Worm (Caenorhabditis elegans) whole organism, L4 larva: Measurements from ENCODE around the gene str-101.

ENCODE experiments used
- F26F4.8 ChIP-seq: fragments of 200-800 bp; sonication (Bioruptor generic); conservative IDR thresholded peaks from 2 replicates; pipeline ENCODE4 v1.3.6; 2022; ENCODE audit warnings: missing genetic modification characterization, missing compliant biosample characterization
- T26A8.4 ChIP-seq: fragments of 200-800 bp; sonication (Bioruptor generic); IDR thresholded peaks from 2 replicates; pipeline ENCODE4 v1.3.6; 2022; ENCODE audit warnings: missing genetic modification characterization, missing compliant biosample characterization
- Y105C5A.15 ChIP-seq: fragments of 200-800 bp; sonication (Bioruptor generic); IDR thresholded peaks from 2 replicates; pipeline ENCODE4 v1.3.6; 2022; ENCODE audit warnings: missing genetic modification characterization, missing compliant biosample characterization
- ZK337.2 ChIP-seq: fragments of 200-800 bp; sonication (Bioruptor generic); IDR thresholded peaks from 2 replicates; pipeline ENCODE4 v1.3.6; 2022; ENCODE audit warnings: missing genetic modification reagents, missing genetic modification characterization, missing compliant biosample characterization
- ZK546.5 ChIP-seq, 2 experiments: sonication (generic microtip); optimal IDR thresholded peaks; 2 replicates each; lab custom pipeline; 2017; ENCODE audit warnings: missing biosample characterization in 2 of 2, missing genetic modification characterization in 2 of 2
- aha-1 ChIP-seq: fragments of 150-350 bp; peaks from one replicate; lab custom pipeline; 2014; ENCODE audit warnings: missing biosample characterization, missing genetic modification characterization
- ama-1 ChIP-seq: fragments of 150-350 bp; optimal IDR thresholded peaks from 2 replicates; lab custom pipeline; 2014; ENCODE audit warnings: inconsistent platforms, mixed read lengths
- arid-1 ChIP-seq: fragments of 200-800 bp; sonication (Bioruptor generic); conservative IDR thresholded peaks from 2 replicates; pipeline ENCODE4 v1.3.6; 2022; ENCODE audit warnings: missing genetic modification reagents, missing genetic modification characterization, missing compliant biosample characterization
- attf-4 ChIP-seq: sonication (generic microtip); optimal IDR thresholded peaks from 3 replicates; lab custom pipeline; 2017; ENCODE audit warnings: missing biosample characterization, missing genetic modification characterization
- ceh-28 ChIP-seq: fragments of 150-350 bp; optimal IDR thresholded peaks from 2 replicates; lab custom pipeline; 2014; ENCODE audit warnings: missing biosample characterization, missing genetic modification reagents, missing genetic modification characterization
- ces-1 ChIP-seq: fragments of 150-350 bp; sonication (generic microtip); optimal IDR thresholded peaks from 4 replicates; lab custom pipeline; 2014; ENCODE audit warnings: missing biosample characterization, missing genetic modification reagents, missing genetic modification characterization
- cey-2 ChIP-seq: sonication (generic microtip); optimal IDR thresholded peaks from 3 replicates; lab custom pipeline; 2017; ENCODE audit warnings: missing genetic modification characterization, mild to moderate bottlenecking, missing compliant biosample characterization, antibody characterized with exemption, borderline replicate concordance; ENCODE audit not compliant: insufficient read depth
- ctbp-1 ChIP-seq: fragments of 200-800 bp; sonication (Bioruptor generic); IDR thresholded peaks from 2 replicates; pipeline ENCODE4 v1.3.6; 2022; ENCODE audit warnings: missing genetic modification reagents, missing genetic modification characterization, missing compliant biosample characterization
- daf-12 ChIP-seq: fragments of 150-350 bp; optimal IDR thresholded peaks from 2 replicates; lab custom pipeline; 2014; ENCODE audit warnings: missing biosample characterization, missing genetic modification reagents, missing genetic modification characterization
- daf-8 ChIP-seq: fragments of 200-800 bp; sonication (Bioruptor generic); IDR thresholded peaks from 2 replicates; pipeline ENCODE4 v1.3.6; 2022; ENCODE audit warnings: missing genetic modification characterization, missing compliant biosample characterization
- dmd-9 ChIP-seq: fragments of 200-800 bp; sonication (Bioruptor generic); IDR thresholded peaks from 2 replicates; pipeline ENCODE4 v1.3.6; 2022; ENCODE audit warnings: missing genetic modification reagents, missing genetic modification characterization, missing compliant biosample characterization
- egl-43 ChIP-seq: fragments of 200-800 bp; sonication (Bioruptor generic); IDR thresholded peaks from 2 replicates; pipeline ENCODE4 v1.3.6; 2022; ENCODE audit warnings: missing genetic modification reagents, missing genetic modification characterization, missing compliant biosample characterization
- gei-8 ChIP-seq: fragments of 200-800 bp; sonication (Bioruptor generic); optimal IDR thresholded peaks from 2 replicates; lab custom pipeline; 2018; ENCODE audit warnings: mild to moderate bottlenecking, missing genetic modification characterization, missing compliant biosample characterization
- hif-1 ChIP-seq, 2 experiments: sonication (generic microtip); optimal IDR thresholded peaks; 2 replicates each; lab custom pipeline; 2016 to 2017; ENCODE audit warnings: missing compliant biosample characterization in 2 of 2, missing genetic modification characterization in 2 of 2, missing genetic modification reagents in 2 of 2, missing genotype in 2 of 2, mild to moderate bottlenecking in 1 of 2
- hlh-11 ChIP-seq: fragments of 200-800 bp; sonication (Bioruptor generic); optimal IDR thresholded peaks from 2 replicates; lab custom pipeline; 2018; ENCODE audit warnings: mild to moderate bottlenecking, missing genetic modification characterization, missing compliant biosample characterization
- hlh-30 ChIP-seq: sonication (generic microtip); optimal IDR thresholded peaks from 2 replicates; lab custom pipeline; 2017; ENCODE audit warnings: antibody characterized with exemption, mild to moderate bottlenecking, missing genetic modification characterization, missing compliant biosample characterization; ENCODE audit not compliant: insufficient read depth
- lim-7 ChIP-seq: fragments of 200-800 bp; sonication (Bioruptor generic); IDR thresholded peaks from 2 replicates; pipeline ENCODE4 v1.3.6; 2022; ENCODE audit warnings: missing genetic modification characterization, missing compliant biosample characterization
- lin-1 ChIP-seq: fragments of 200-800 bp; sonication (Bioruptor generic); IDR thresholded peaks from 2 replicates; pipeline ENCODE4 v1.3.6; 2022; ENCODE audit warnings: missing genetic modification reagents, missing genetic modification characterization, missing compliant biosample characterization
- lin-13 ChIP-seq: fragments of 150-350 bp; optimal IDR thresholded peaks from 2 replicates; lab custom pipeline; 2014; ENCODE audit warnings: missing biosample characterization, missing genetic modification reagents, missing genetic modification characterization
- lin-15B ChIP-seq: fragments of 150-350 bp; sonication (generic microtip); optimal IDR thresholded peaks from 3 replicates; lab custom pipeline; 2014; ENCODE audit warnings: missing biosample characterization, missing genetic modification characterization
- lsy-2 ChIP-seq, 2 experiments: fragments of 150-350 bp in 1 of 2; sonication (generic microtip) in 1 of 2; optimal IDR thresholded peaks; 2 replicates each; lab custom pipeline; 2014 to 2017; ENCODE audit warnings: missing biosample characterization in 2 of 2, missing genetic modification characterization in 2 of 2
- mdt-29 ChIP-seq: fragments of 200-800 bp; sonication (Bioruptor generic); IDR thresholded peaks from 2 replicates; pipeline ENCODE4 v1.3.6; 2022; ENCODE audit warnings: missing genetic modification reagents, missing genetic modification characterization, missing compliant biosample characterization
- mep-1 ChIP-seq: fragments of 150-350 bp; sonication (generic microtip); optimal IDR thresholded peaks from 3 replicates; lab custom pipeline; 2014; ENCODE audit warnings: missing biosample characterization, missing genetic modification characterization
- mes-2 ChIP-seq: sonication (generic microtip); optimal IDR thresholded peaks from 2 replicates; lab custom pipeline; 2016; ENCODE audit warnings: missing genotype, mild to moderate bottlenecking, missing genetic modification characterization, missing compliant biosample characterization; ENCODE audit not compliant: poor library complexity, severe bottlenecking
- mxl-2 ChIP-seq: fragments of 200-800 bp; sonication (Bioruptor generic); conservative IDR thresholded peaks from 2 replicates; pipeline ENCODE4 v1.3.6; 2022; ENCODE audit warnings: missing genetic modification reagents, missing genetic modification characterization, missing compliant biosample characterization
- mxl-3 ChIP-seq: fragments of 200-800 bp; sonication (Bioruptor generic); optimal IDR thresholded peaks from 2 replicates; lab custom pipeline; 2018; ENCODE audit warnings: mild to moderate bottlenecking, missing genetic modification characterization, missing compliant biosample characterization
- nhr-10 ChIP-seq: fragments of 150-350 bp; optimal IDR thresholded peaks from 2 replicates; lab custom pipeline; 2014; ENCODE audit warnings: missing biosample characterization, missing genetic modification characterization
- nhr-42 ChIP-seq: fragments of 200-800 bp; sonication (Bioruptor generic); IDR thresholded peaks from 2 replicates; pipeline ENCODE4 v1.3.6; 2022; ENCODE audit warnings: missing genetic modification characterization, missing compliant biosample characterization
- sdz-12 ChIP-seq: fragments of 200-800 bp; sonication (Bioruptor generic); optimal IDR thresholded peaks from 2 replicates; lab custom pipeline; 2018; ENCODE audit warnings: mild to moderate bottlenecking, missing genetic modification characterization, missing compliant biosample characterization
- set-16 ChIP-seq: fragments of 200-800 bp; sonication (Bioruptor generic); IDR thresholded peaks from 2 replicates; pipeline ENCODE4 v1.3.6; 2022; ENCODE audit warnings: missing genetic modification reagents, missing genetic modification characterization, missing compliant biosample characterization
- skn-1 ChIP-seq: fragments of 150-350 bp; optimal IDR thresholded peaks from 2 replicates; lab custom pipeline; 2014; ENCODE audit warnings: missing biosample characterization, missing genetic modification characterization
- snpc-1.2 ChIP-seq: fragments of 200-800 bp; sonication (Bioruptor generic); IDR thresholded peaks from 2 replicates; pipeline ENCODE4 v1.3.6; 2022; ENCODE audit warnings: missing genetic modification reagents, missing genetic modification characterization, missing compliant biosample characterization
- snpc-4 ChIP-seq: fragments of 150-350 bp; optimal IDR thresholded peaks from 2 replicates; lab custom pipeline; 2014; ENCODE audit warnings: missing biosample characterization, missing genetic modification characterization
- spr-3 ChIP-seq: fragments of 200-800 bp; sonication (Bioruptor generic); optimal IDR thresholded peaks from 2 replicates; lab custom pipeline; 2018; ENCODE audit warnings: mild to moderate bottlenecking, missing genetic modification characterization, missing compliant biosample characterization
- tag-97 ChIP-seq: fragments of 200-800 bp; sonication (Bioruptor generic); IDR thresholded peaks from 2 replicates; pipeline ENCODE4 v1.3.6; 2022; ENCODE audit warnings: missing genetic modification characterization, missing compliant biosample characterization
- tra-1 ChIP-seq: fragments of 200-800 bp; sonication (Bioruptor generic); IDR thresholded peaks from 2 replicates; pipeline ENCODE4 v1.3.6; 2022; ENCODE audit warnings: missing genetic modification reagents, missing genetic modification characterization, missing compliant biosample characterization
- unc-62 ChIP-seq, 3 experiments: fragments of 150-350 bp in 1 of 3; sonication (generic microtip); optimal IDR thresholded peaks in 2 of 3; peaks in 1 of 3; 1 replicate in 1 of 3; 2 replicates in 2 of 3; lab custom pipeline; 2014 to 2017; ENCODE audit warnings: missing biosample characterization in 3 of 3, missing genetic modification characterization in 3 of 3, missing genetic modification reagents in 3 of 3, missing genotype in 1 of 3
- zfp-3 ChIP-seq: fragments of 200-800 bp; sonication (Bioruptor generic); conservative IDR thresholded peaks from 2 replicates; pipeline ENCODE4 v1.3.6; 2022; ENCODE audit warnings: missing genetic modification reagents, missing genetic modification characterization, missing compliant biosample characterization
- ztf-11 ChIP-seq: fragments of 150-350 bp; optimal IDR thresholded peaks from 2 replicates; lab custom pipeline; 2014; ENCODE audit warnings: missing biosample characterization, missing genetic modification characterization

Gene str-101

ce11 chrV:15735720-15736119 lies 23.9 kb upstream of the str-101 start, which contains the start of gene str-27:
Gene str-27 (minus strand): TSS chrV:15735820.
- no peak for TF ChIP-seq zfp-3
- peak; percentile 61 for TF ChIP-seq aha-1 (tag; lab: Kevin White, UChicago)
- TF ChIP-seq, all 104 proteins: peak for 1

ce11 chrV:15733568-15733967 lies 21.8 kb upstream of the str-101 start, which contains the start of gene T23D5.3:
Gene T23D5.3 (minus strand): TSS chrV:15733668.
- TF ChIP-seq arid-1, result no peak
- TF ChIP-seq T26A8.4, result no peak
- no peak for TF ChIP-seq mxl-2 (GFP tag; lab: Robert Waterston, UW)
- TF ChIP-seq hif-1 (tag; optimal IDR thresholded peaks at IDR 0.05; lab: Kevin White, UChicago), result no peak
- no peak for TF ChIP-seq lin-13 (GFP tag; lab: Kevin White, UChicago)
- no peak for TF ChIP-seq daf-12
- no peak for TF ChIP-seq ama-1 (lab: Kevin White, UChicago)
- TF ChIP-seq cey-2 (tag; lab: Kevin White, UChicago), result no peak
- TF ChIP-seq gei-8 (GFP tag; lab: Kevin White, UChicago), result no peak
- no peak for TF ChIP-seq mep-1 (tag; lab: Kevin White, UChicago)
- TF ChIP-seq hlh-30, result no peak
- no peak for TF ChIP-seq egl-43 (GFP tag; lab: Robert Waterston, UW)
- TF ChIP-seq ctbp-1, result no peak
- TF ChIP-seq hlh-11, result no peak
- TF ChIP-seq nhr-10 (tag; lab: Kevin White, UChicago), result no peak
- no peak for TF ChIP-seq skn-1
- no peak for TF ChIP-seq ceh-28

ce11 chrV:15733020-15733419 lies 21.2 kb upstream of the str-101 start:
- peak; percentile 64 for TF ChIP-seq set-16 (GFP tag; lab: Robert Waterston, UW)
- TF ChIP-seq lin-15B, result no peak
- peak; percentile 11 for TF ChIP-seq aha-1 (tag; lab: Kevin White, UChicago)

- TF ChIP-seq sdz-12 (GFP tag; lab: Kevin White, UChicago) (no peak), ZK546.5 (tag; optimal IDR thresholded peaks at IDR 0.05; lab: Kevin White, UChicago) (no peak), Y105C5A.15 (no peak), ZK337.2 (GFP tag; lab: Robert Waterston, UW) (no peak), attf-4 (tag; lab: Kevin White, UChicago) (no peak), nhr-10 (tag; lab: Kevin White, UChicago) (no peak), cey-2 (tag; lab: Kevin White, UChicago) (no peak), snpc-4 (tag; lab: Kevin White, UChicago) (no peak), lin-15B (no peak), set-16 (GFP tag; lab: Robert Waterston, UW) (no peak), lsy-2 (tag; optimal IDR thresholded peaks at IDR 0.05; lab: Kevin White, UChicago) (no peak), ama-1 (lab: Kevin White, UChicago) (no peak), mep-1 (tag; lab: Kevin White, UChicago) (no peak), nhr-42 (GFP tag; lab: Robert Waterston, UW) (no peak)
These were observed 20.4 kb upstream of the str-101 start, which contains the start of gene str-38 for ce11 chrV:15732209-15732608. Gene str-38 (minus strand): TSS chrV:15732309.

- no peak for TF ChIP-seq mdt-29 (GFP tag; lab: Robert Waterston, UW)
- TF ChIP-seq tag-97 (GFP tag; lab: Robert Waterston, UW), result no peak
- TF ChIP-seq lim-7, result no peak
- TF ChIP-seq tra-1 (GFP tag; lab: Robert Waterston, UW), result no peak
- TF ChIP-seq ztf-11 (tag; lab: Kevin White, UChicago), result no peak
- no peak for TF ChIP-seq snpc-1.2
- TF ChIP-seq lin-1, result no peak
- no peak for TF ChIP-seq unc-62 (GFP tag; optimal IDR thresholded peaks at IDR 0.05 in 1 of 2; lab: Kevin White, UChicago)
- no peak for TF ChIP-seq unc-62 (tag; optimal IDR thresholded peaks at IDR 0.05; lab: Kevin White, UChicago)
- no peak for TF ChIP-seq F26F4.8
- no peak for TF ChIP-seq dmd-9 (GFP tag; lab: Robert Waterston, UW)
- TF ChIP-seq mes-2 (tag; lab: Kevin White, UChicago), result no peak
- TF ChIP-seq spr-3 (GFP tag; lab: Kevin White, UChicago), result no peak
- no peak for TF ChIP-seq nhr-42 (GFP tag; lab: Robert Waterston, UW)
- TF ChIP-seq ama-1 (lab: Kevin White, UChicago), result no peak
- no peak for TF ChIP-seq ces-1 (GFP tag; lab: Kevin White, UChicago)
- no peak for TF ChIP-seq aha-1 (tag; lab: Kevin White, UChicago)
- TF ChIP-seq mxl-3 (GFP tag; lab: Kevin White, UChicago), result no peak
- TF ChIP-seq daf-8 (GFP tag; lab: Robert Waterston, UW), result no peak
These were observed 18.7 kb upstream of the str-101 start, which contains the start of gene Y6E2A.10 for ce11 chrV:15730459-15730858. Gene Y6E2A.10 (minus strand): TSS chrV:15730559.
